Worm (Caenorhabditis elegans) whole organism, young adult: ENCODE results near the gene F45E1.1.

Source experiments
- B0035.1 ChIP-seq: sonication (generic microtip); optimal IDR thresholded peaks from 2 replicates; lab custom pipeline; 2016; ENCODE audit warnings: missing genetic modification characterization, mild to moderate bottlenecking, missing compliant biosample characterization, missing genotype, missing genetic modification reagents
- B0261.1 ChIP-seq: sonication (generic microtip); optimal IDR thresholded peaks from 2 replicates; lab custom pipeline; 2016; ENCODE audit warnings: mild to moderate bottlenecking, missing genetic modification characterization, moderate library complexity, missing compliant biosample characterization
- B0336.3 ChIP-seq: fragments of 200-800 bp; sonication (Bioruptor generic); IDR thresholded peaks from 2 replicates; pipeline ENCODE4 v1.3.6; 2022; ENCODE audit warnings: missing genetic modification characterization, missing compliant biosample characterization
- F37B4.10 ChIP-seq: fragments of 200-800 bp; sonication (Bioruptor generic); IDR thresholded peaks from 2 replicates; pipeline ENCODE4 v1.3.6; 2022; ENCODE audit warnings: missing genetic modification characterization, missing compliant biosample characterization
- F49E8.2 ChIP-seq: sonication (generic microtip); optimal IDR thresholded peaks from 3 replicates; lab custom pipeline; 2017; ENCODE audit warnings: missing genetic modification characterization, mild to moderate bottlenecking, missing compliant biosample characterization, antibody characterized with exemption, moderate library complexity; ENCODE audit not compliant: insufficient read depth
- F55B11.4 ChIP-seq: sonication (generic microtip); optimal IDR thresholded peaks from 2 replicates; lab custom pipeline; 2016; ENCODE audit warnings: missing compliant biosample characterization, missing genetic modification characterization, borderline replicate concordance; ENCODE audit not compliant: insufficient read depth
- K12H6.12 ChIP-seq: fragments of 200-800 bp; sonication (Bioruptor generic); optimal IDR thresholded peaks from 2 replicates; lab custom pipeline; 2018; ENCODE audit warnings: mild to moderate bottlenecking, missing genetic modification characterization, missing compliant biosample characterization
- T07F8.4 ChIP-seq: sonication (generic microtip); optimal IDR thresholded peaks from 2 replicates; lab custom pipeline; 2016; ENCODE audit warnings: mild to moderate bottlenecking, missing genetic modification characterization, moderate library complexity, missing compliant biosample characterization
- T26A5.8 ChIP-seq: sonication (generic microtip); optimal IDR thresholded peaks from 2 replicates; lab custom pipeline; 2016; ENCODE audit warnings: missing genetic modification characterization, missing compliant biosample characterization
- Y53G8AR.9 ChIP-seq: fragments of 200-800 bp; sonication (Bioruptor generic); conservative IDR thresholded peaks from 2 replicates; pipeline ENCODE4 v1.3.6; 2022; ENCODE audit warnings: missing genetic modification reagents, missing genetic modification characterization, missing compliant biosample characterization
- Y56A3A.18 ChIP-seq: fragments of 200-800 bp; sonication (Bioruptor generic); IDR thresholded peaks from 2 replicates; pipeline ENCODE4 v1.3.6; 2022; ENCODE audit warnings: missing genetic modification reagents, missing genetic modification characterization, missing compliant biosample characterization
- Y67H2A.10 ChIP-seq: fragments of 200-800 bp; sonication (Bioruptor generic); conservative IDR thresholded peaks from 2 replicates; pipeline ENCODE4 v1.3.6; 2022; ENCODE audit warnings: missing genetic modification reagents, missing genetic modification characterization, missing compliant biosample characterization
- akir-1 ChIP-seq: fragments of 200-800 bp; sonication (Bioruptor generic); optimal IDR thresholded peaks from 2 replicates; lab custom pipeline; 2018; ENCODE audit warnings: mild to moderate bottlenecking, missing genetic modification characterization, moderate library complexity, missing compliant biosample characterization
- aptf-2 ChIP-seq: fragments of 200-800 bp; sonication (Bioruptor generic); conservative IDR thresholded peaks from 2 replicates; pipeline ENCODE4 v1.3.6; 2022; ENCODE audit warnings: missing genetic modification reagents, missing genetic modification characterization, missing compliant biosample characterization
- atf-7 ChIP-seq: sonication (generic microtip); optimal IDR thresholded peaks from 2 replicates; lab custom pipeline; 2017; ENCODE audit warnings: mild to moderate bottlenecking, missing genetic modification characterization, missing compliant biosample characterization
- attf-3 ChIP-seq: fragments of 200-800 bp; sonication (Bioruptor generic); conservative IDR thresholded peaks from 2 replicates; pipeline ENCODE4 v1.3.6; 2022; ENCODE audit warnings: missing genetic modification reagents, missing genetic modification characterization, missing compliant biosample characterization
- attf-5 ChIP-seq: fragments of 200-800 bp; sonication (Bioruptor generic); optimal IDR thresholded peaks from 2 replicates; lab custom pipeline; 2018; ENCODE audit warnings: mild to moderate bottlenecking, missing genetic modification characterization, missing compliant biosample characterization
- cebp-1 ChIP-seq, 2 experiments: fragments of 200-800 bp in 1 of 2; sonication (Bioruptor generic) in 1 of 2; sonication (generic microtip) in 1 of 2; IDR thresholded peaks in 1 of 2; optimal IDR thresholded peaks in 1 of 2; 2 replicates each; pipeline versions ENCODE4 v1.3.6 to Lab custom; 2017 to 2022; ENCODE audit warnings: missing compliant biosample characterization in 2 of 2, missing genetic modification characterization in 2 of 2, mild to moderate bottlenecking in 1 of 2, missing genetic modification reagents in 1 of 2, moderate library complexity in 1 of 2
- ceh-100 ChIP-seq: fragments of 200-800 bp; sonication (Bioruptor generic); IDR thresholded peaks from 2 replicates; pipeline ENCODE4 v1.3.6; 2022; ENCODE audit warnings: missing genetic modification reagents, missing genetic modification characterization, missing compliant biosample characterization
- dox-1 ChIP-seq: fragments of 200-800 bp; sonication (Bioruptor generic); IDR thresholded peaks from 2 replicates; pipeline ENCODE4 v1.3.6; 2022; ENCODE audit warnings: missing genetic modification reagents, missing genetic modification characterization, missing compliant biosample characterization
- egrh-3 ChIP-seq: fragments of 200-800 bp; sonication (Bioruptor generic); IDR thresholded peaks from 2 replicates; pipeline ENCODE4 v1.3.6; 2022; ENCODE audit warnings: missing genetic modification reagents, missing genetic modification characterization, missing compliant biosample characterization
- ekl-4 ChIP-seq: fragments of 200-800 bp; sonication (Bioruptor generic); IDR thresholded peaks from 2 replicates; pipeline ENCODE4 v1.3.6; 2022; ENCODE audit warnings: missing genetic modification reagents, missing genetic modification characterization, missing compliant biosample characterization
- ets-4 ChIP-seq: fragments of 200-800 bp; sonication (Bioruptor generic); optimal IDR thresholded peaks from 2 replicates; lab custom pipeline; 2018; ENCODE audit warnings: mild to moderate bottlenecking, missing genetic modification characterization, missing compliant biosample characterization
- fkh-3 ChIP-seq: sonication (generic microtip); optimal IDR thresholded peaks from 2 replicates; lab custom pipeline; 2016; ENCODE audit warnings: mild to moderate bottlenecking, missing genetic modification characterization, missing compliant biosample characterization
- hlh-26 ChIP-seq: fragments of 200-800 bp; sonication (Bioruptor generic); conservative IDR thresholded peaks from 2 replicates; pipeline ENCODE4 v1.3.6; 2022; ENCODE audit warnings: missing genetic modification reagents, missing genetic modification characterization, missing compliant biosample characterization
- hmg-1.2 ChIP-seq: fragments of 200-800 bp; sonication (Bioruptor generic); IDR thresholded peaks from 2 replicates; pipeline ENCODE4 v1.3.6; 2022; ENCODE audit warnings: missing genetic modification reagents, missing genetic modification characterization, missing compliant biosample characterization
- hrde-1 ChIP-seq: sonication (generic microtip); optimal IDR thresholded peaks from 2 replicates; lab custom pipeline; 2016; ENCODE audit warnings: missing genetic modification characterization, mild to moderate bottlenecking, missing compliant biosample characterization, moderate library complexity, missing genotype, missing genetic modification reagents, borderline replicate concordance
- hsf-1 ChIP-seq: fragments of 200-800 bp; sonication (Bioruptor generic); IDR thresholded peaks from 2 replicates; pipeline ENCODE4 v1.3.6; 2022; ENCODE audit warnings: missing genetic modification reagents, missing genetic modification characterization, missing compliant biosample characterization
- lag-1 ChIP-seq: fragments of 200-800 bp; sonication (Bioruptor generic); IDR thresholded peaks from 2 replicates; pipeline ENCODE4 v1.3.6; 2022; ENCODE audit warnings: missing genetic modification reagents, missing genetic modification characterization, missing compliant biosample characterization
- lin-26 ChIP-seq: fragments of 200-800 bp; sonication (Bioruptor generic); IDR thresholded peaks from 2 replicates; pipeline ENCODE4 v1.3.6; 2022; ENCODE audit warnings: missing genetic modification reagents, missing genetic modification characterization, missing compliant biosample characterization
- lin-40 ChIP-seq: sonication (generic microtip); optimal IDR thresholded peaks from 2 replicates; lab custom pipeline; 2016; ENCODE audit warnings: missing genetic modification characterization, mild to moderate bottlenecking, missing compliant biosample characterization, missing genotype, missing genetic modification reagents
- lsl-1 ChIP-seq: fragments of 200-800 bp; sonication (Bioruptor generic); optimal IDR thresholded peaks from 2 replicates; lab custom pipeline; 2018; ENCODE audit warnings: mild to moderate bottlenecking, missing genetic modification characterization, moderate library complexity, missing compliant biosample characterization
- lsy-27 ChIP-seq: sonication (generic microtip); optimal IDR thresholded peaks from 2 replicates; lab custom pipeline; 2017; ENCODE audit warnings: missing genetic modification characterization, mild to moderate bottlenecking, missing compliant biosample characterization, antibody characterized with exemption, missing genotype, borderline replicate concordance; ENCODE audit not compliant: insufficient read depth
- madf-3 ChIP-seq: fragments of 200-800 bp; sonication (Bioruptor generic); IDR thresholded peaks from 2 replicates; pipeline ENCODE4 v1.3.6; 2022; ENCODE audit warnings: missing genetic modification reagents, missing genetic modification characterization, missing compliant biosample characterization
- mcd-1 ChIP-seq: fragments of 200-800 bp; sonication (Bioruptor generic); IDR thresholded peaks from 2 replicates; pipeline ENCODE4 v1.3.6; 2022; ENCODE audit warnings: missing genetic modification reagents, missing genetic modification characterization, missing compliant biosample characterization
- mxl-1 ChIP-seq: sonication (generic microtip); optimal IDR thresholded peaks from 2 replicates; lab custom pipeline; 2016; ENCODE audit warnings: missing genetic modification characterization, missing compliant biosample characterization
- nfya-1 ChIP-seq: sonication (generic microtip); optimal IDR thresholded peaks from 2 replicates; lab custom pipeline; 2017; ENCODE audit warnings: antibody characterized with exemption, missing compliant biosample characterization, missing genetic modification characterization, borderline replicate concordance; ENCODE audit not compliant: insufficient read depth
- nfya-2 ChIP-seq: fragments of 200-800 bp; sonication (Bioruptor generic); IDR thresholded peaks from 2 replicates; pipeline ENCODE4 v1.3.6; 2022; ENCODE audit warnings: missing genetic modification reagents, missing genetic modification characterization, missing compliant biosample characterization
- nhr-120 ChIP-seq: fragments of 200-800 bp; sonication (Bioruptor generic); IDR thresholded peaks from 2 replicates; pipeline ENCODE4 v1.3.6; 2022; ENCODE audit warnings: missing genetic modification characterization, missing compliant biosample characterization
- nhr-179 ChIP-seq: sonication (generic microtip); optimal IDR thresholded peaks from 2 replicates; lab custom pipeline; 2016; ENCODE audit warnings: mild to moderate bottlenecking, missing genetic modification characterization, missing compliant biosample characterization
- nhr-80 ChIP-seq: sonication (generic microtip); optimal IDR thresholded peaks from 2 replicates; lab custom pipeline; 2016; ENCODE audit warnings: missing genetic modification characterization, missing compliant biosample characterization
- rcor-1 ChIP-seq: fragments of 200-800 bp; sonication (Bioruptor generic); IDR thresholded peaks from 2 replicates; pipeline ENCODE4 v1.3.6; 2022; ENCODE audit warnings: missing genetic modification reagents, missing genetic modification characterization, missing compliant biosample characterization
- snpc-1.3 ChIP-seq: sonication (generic microtip); optimal IDR thresholded peaks from 2 replicates; lab custom pipeline; 2017; ENCODE audit warnings: missing genetic modification characterization, mild to moderate bottlenecking, missing compliant biosample characterization, antibody characterized with exemption, moderate library complexity, missing genotype, missing genetic modification reagents; ENCODE audit not compliant: insufficient read depth
- sptf-2 ChIP-seq: fragments of 200-800 bp; sonication (Bioruptor generic); optimal IDR thresholded peaks from 2 replicates; lab custom pipeline; 2018; ENCODE audit warnings: mild to moderate bottlenecking, missing genetic modification characterization, missing compliant biosample characterization
- tlf-1 ChIP-seq: fragments of 200-800 bp; sonication (Bioruptor generic); optimal IDR thresholded peaks from 2 replicates; lab custom pipeline; 2018; ENCODE audit warnings: mild to moderate bottlenecking, missing genetic modification characterization, missing compliant biosample characterization
- xnd-1 ChIP-seq: sonication (generic microtip); optimal IDR thresholded peaks from 2 replicates; lab custom pipeline; 2016; ENCODE audit warnings: missing genotype, missing genetic modification reagents, missing genetic modification characterization, missing compliant biosample characterization
- zim-3 ChIP-seq: sonication (generic microtip); optimal IDR thresholded peaks from 2 replicates; lab custom pipeline; 2017; ENCODE audit warnings: mild to moderate bottlenecking, missing genetic modification characterization, moderate library complexity, missing compliant biosample characterization

F45E1.1 gene

DNA sequence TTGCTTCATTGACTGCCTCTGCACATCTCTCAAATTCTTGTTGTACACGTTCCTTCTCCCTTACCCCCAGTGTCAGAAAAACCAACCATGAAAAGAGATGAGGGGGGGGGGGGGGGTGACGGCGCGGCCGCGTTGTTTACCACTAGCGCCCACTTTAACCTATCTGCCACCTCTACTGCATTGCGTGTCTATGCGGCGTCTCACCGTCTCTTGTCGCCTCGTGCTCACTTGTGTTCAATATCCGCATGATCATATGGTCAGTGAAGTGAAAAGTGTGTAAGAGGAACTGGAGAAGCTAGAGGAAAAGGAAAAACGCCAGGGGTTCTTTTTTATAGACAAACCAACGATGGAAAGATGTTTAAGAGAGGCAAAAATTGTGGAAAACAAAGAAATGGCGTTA, 16.2 kb downstream of the F45E1.1 start (continued):
- peak; percentile 12 for TF ChIP-seq B0261.1
- 0 out of 2 replicates have a peak, but pooled peaks have one; percentile 44 for TF ChIP-seq Y56A3A.18 (GFP tag; lab: Robert Waterston, UW)
- no peak for TF ChIP-seq snpc-1.3 (tag; lab: Kevin White, UChicago)
- peak; percentile 83 for TF ChIP-seq egrh-3 (GFP tag; lab: Robert Waterston, UW)
- TF ChIP-seq attf-3 (GFP tag; lab: Robert Waterston, UW): no peak; the same call in 1 of the 2 replicates
- no peak for TF ChIP-seq ceh-100 (GFP tag; lab: Robert Waterston, UW)
- peak; percentile 37 for TF ChIP-seq ets-4
- no peak for TF ChIP-seq sptf-2 (GFP tag; lab: Kevin White, UChicago)
- no peak for TF ChIP-seq hlh-26 (GFP tag; lab: Robert Waterston, UW)
- no peak for TF ChIP-seq xnd-1 (tag; lab: Kevin White, UChicago)
- no peak for TF ChIP-seq F55B11.4 (tag; lab: Kevin White, UChicago)
- no peak for TF ChIP-seq lsl-1 (GFP tag; lab: Kevin White, UChicago)
- TF ChIP-seq T07F8.4 (tag; lab: Kevin White, UChicago): no peak
- TF ChIP-seq lin-26: no peak
- TF ChIP-seq cebp-1 (GFP tag; IDR thresholded peaks at IDR 0.05; lab: Robert Waterston, UW): peak; percentile 74
- TF ChIP-seq cebp-1 (tag; optimal IDR thresholded peaks at IDR 0.05; lab: Kevin White, UChicago): peak; percentile 92
- TF ChIP-seq B0035.1 (tag; lab: Kevin White, UChicago): no peak
- peak; percentile 30 for TF ChIP-seq zim-3
- TF ChIP-seq mxl-1 (tag; lab: Kevin White, UChicago): no peak
- peak; percentile 48 for TF ChIP-seq attf-5 (GFP tag; lab: Kevin White, UChicago)
- TF ChIP-seq T26A5.8 (tag; lab: Kevin White, UChicago): no peak
- no peak for TF ChIP-seq nhr-179 (tag; lab: Kevin White, UChicago)
- TF ChIP-seq nfya-2: no peak
- peak; percentile 58 for TF ChIP-seq mcd-1 (GFP tag; lab: Robert Waterston, UW)
- TF ChIP-seq nhr-80 (tag; lab: Kevin White, UChicago): peak; percentile 80
- TF ChIP-seq Y53G8AR.9 (GFP tag; lab: Robert Waterston, UW): peak; percentile 56; the same call in 1 of the 2 replicates
- peak; percentile 85 for TF ChIP-seq lin-40
- peak; percentile 43; the same call in 1 of the 2 replicates for TF ChIP-seq rcor-1 (GFP tag; lab: Robert Waterston, UW)
- peak; percentile 52; the same call in 1 of the 2 replicates for TF ChIP-seq hsf-1
- TF ChIP-seq hmg-1.2 (GFP tag; lab: Robert Waterston, UW): peak; percentile 76
- no peak for TF ChIP-seq akir-1 (GFP tag; lab: Kevin White, UChicago)
- TF ChIP-seq lag-1 (GFP tag; lab: Robert Waterston, UW): no peak
- peak; percentile 74 for TF ChIP-seq B0336.3 (GFP tag; lab: Robert Waterston, UW)
- TF ChIP-seq F37B4.10 (GFP tag; lab: Robert Waterston, UW): 0 out of 2 replicates have a peak, but pooled peaks have one; percentile 26
- TF ChIP-seq atf-7: peak; percentile 89
- no peak for TF ChIP-seq Y67H2A.10 (GFP tag; lab: Robert Waterston, UW)
- peak; percentile 87 for TF ChIP-seq dox-1 (GFP tag; lab: Robert Waterston, UW)
- no peak for TF ChIP-seq nfya-1 (tag; lab: Kevin White, UChicago)
- TF ChIP-seq fkh-3 (tag; lab: Kevin White, UChicago): no peak
- no peak for TF ChIP-seq lsy-27 (tag; lab: Kevin White, UChicago)
- no peak for TF ChIP-seq madf-3 (GFP tag; lab: Robert Waterston, UW)
- TF ChIP-seq K12H6.12: peak; percentile 94
- TF ChIP-seq nhr-120: no peak
- no peak for TF ChIP-seq F49E8.2 (tag; lab: Kevin White, UChicago)
- TF ChIP-seq hrde-1 (tag; lab: Kevin White, UChicago): no peak
- TF ChIP-seq aptf-2: no peak
- TF ChIP-seq tlf-1 (GFP tag; lab: Kevin White, UChicago): peak; percentile 45
- TF ChIP-seq ekl-4 (GFP tag; lab: Robert Waterston, UW): peak; percentile 56
